Fruit fly (Drosophila melanogaster) whole organism: ENCODE results near the gene Pos.

Source experiments
- CG8478 ChIP-seq: fragments of >200 bp; optimal IDR thresholded peaks from 2 replicates; lab custom pipeline; 2018; ENCODE audit warnings: inconsistent platforms
- Dll ChIP-seq: fragments of >200 bp; optimal IDR thresholded peaks from 2 replicates; lab custom pipeline; 2017
- EcR ChIP-seq, 2 experiments: fragments of >200 bp; optimal IDR thresholded peaks; 2 replicates each; lab custom pipeline; 2017; ENCODE audit warnings: missing biosample characterization in 2 of 2, missing genetic modification characterization in 2 of 2, missing genetic modification reagents in 2 of 2
- pan ChIP-seq: fragments of >200 bp; optimal IDR thresholded peaks from 2 replicates; lab custom pipeline; 2017
- psq ChIP-seq: fragments of >200 bp; optimal IDR thresholded peaks from 2 replicates; lab custom pipeline; 2017
- usp ChIP-seq: fragments of >200 bp; optimal IDR thresholded peaks from 2 replicates; lab custom pipeline; 2017; ENCODE audit warnings: missing biosample characterization, missing genetic modification characterization, mixed read lengths

Pos gene

DNA sequence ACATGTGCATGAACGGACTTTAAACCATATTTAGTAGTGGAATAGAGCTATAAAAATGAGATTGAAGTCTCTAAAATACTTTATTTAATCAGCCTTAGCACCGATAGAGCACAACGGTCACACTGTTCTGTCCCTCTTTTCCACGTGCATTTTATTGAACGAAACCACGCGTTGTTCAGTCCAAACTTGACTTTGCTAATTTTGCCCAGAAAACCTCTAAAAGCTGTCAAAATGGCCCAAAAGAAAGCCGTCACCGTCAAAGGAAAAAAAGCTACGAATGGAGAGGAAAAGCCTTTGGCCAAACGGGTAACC lies 14.3 kb downstream of the Pos start:
- TF ChIP-seq Dll (no peak), CG8478 (lab: Kevin White, UChicago) (no peak), pan (lab: Kevin White, UChicago) (no peak), EcR (GFP tag; optimal IDR thresholded peaks at IDR 0.05; lab: Kevin White, UChicago) (no peak), psq (lab: Kevin White, UChicago) (no peak), usp (GFP tag; lab: Kevin White, UChicago) (no peak)

DNA sequence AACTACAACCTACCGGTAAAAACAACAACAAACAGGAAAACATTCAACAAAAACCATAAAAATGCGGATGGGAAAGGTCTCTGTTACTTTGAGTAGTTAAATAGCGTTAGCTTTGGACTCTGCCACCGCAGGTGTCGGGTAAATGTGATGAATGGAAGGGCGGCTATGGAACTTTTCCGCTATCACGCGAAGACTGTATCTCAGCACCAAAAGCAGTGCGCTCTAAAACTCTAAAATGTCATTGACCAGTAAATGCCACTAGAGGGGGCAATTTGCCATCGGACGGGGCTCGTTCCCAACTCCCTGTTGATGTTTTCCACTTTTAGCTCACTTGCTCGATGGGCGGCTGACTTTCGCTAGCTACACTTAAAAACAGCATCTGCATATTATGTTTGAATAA lies 22.1 kb downstream of the Pos start:
- TF ChIP-seq psq (lab: Kevin White, UChicago) (no peak), CG8478 (lab: Kevin White, UChicago) (no peak), EcR (GFP tag; optimal IDR thresholded peaks at IDR 0.05; lab: Kevin White, UChicago) (peak in 1 of 2 experiments; percentile 73)

DNA sequence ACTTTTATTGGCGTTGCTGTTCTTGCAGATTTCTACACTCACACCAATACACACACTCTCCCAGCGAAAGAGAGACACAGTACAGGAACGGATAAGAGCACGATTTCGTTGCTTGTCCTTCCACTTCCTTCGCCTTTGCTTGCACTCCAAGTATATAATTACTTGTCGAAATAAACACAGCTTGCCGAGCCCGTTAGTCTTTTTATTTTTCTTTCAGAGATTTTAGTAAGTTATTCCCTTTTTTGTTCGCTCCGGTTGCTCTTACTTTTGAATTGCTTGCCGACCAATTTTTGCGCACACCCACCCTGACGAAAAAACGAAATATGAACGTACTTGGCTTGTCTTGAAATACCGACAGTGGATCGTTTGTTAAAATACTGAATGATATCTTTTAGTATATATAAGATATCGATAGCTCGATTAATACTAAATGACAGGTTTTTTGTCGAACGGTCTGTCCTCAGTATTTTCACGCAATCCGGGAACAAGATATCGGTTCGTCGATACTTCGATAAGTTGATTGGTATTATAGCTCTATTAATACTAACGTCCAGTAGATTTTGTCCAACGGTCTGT lies 30.1 kb downstream of the Pos start, which contains the start of gene Map205:
Gene Map205, minus strand, starts transcription at position 332 of the 576 bp plus-strand sequence.
- no peak for TF ChIP-seq psq (lab: Kevin White, UChicago)
- no peak for TF ChIP-seq Dll
- no peak for TF ChIP-seq CG8478 (lab: Kevin White, UChicago)
- TF ChIP-seq EcR (GFP tag; optimal IDR thresholded peaks at IDR 0.05; lab: Kevin White, UChicago) = no peak
- TF ChIP-seq usp (GFP tag; lab: Kevin White, UChicago) = no peak
- no peak for TF ChIP-seq pan (lab: Kevin White, UChicago)
